Fruit fly (Drosophila melanogaster) whole organism, wandering third instar larva: ENCODE results near the gene wapl.

ENCODE experiments used
- Myc ChIP-seq: fragments of >200 bp; optimal IDR thresholded peaks from 2 replicates; lab custom pipeline; 2017
- dmrt93B ChIP-seq: fragments of 200-800 bp; sonication (Bioruptor generic); optimal IDR thresholded peaks from 2 replicates; lab custom pipeline; 2018; ENCODE audit warnings: missing biosample characterization, mild to moderate bottlenecking, missing genetic modification characterization
- fru ChIP-seq: fragments of 200-800 bp; sonication (Bioruptor generic); optimal IDR thresholded peaks from 3 replicates; lab custom pipeline; 2016; ENCODE audit warnings: missing biosample characterization, mild to moderate bottlenecking, missing genetic modification characterization
- h ChIP-seq: fragments of 200-800 bp; sonication (Bioruptor generic); optimal IDR thresholded peaks from 3 replicates; lab custom pipeline; 2016; ENCODE audit warnings: missing biosample characterization, mild to moderate bottlenecking, missing genetic modification characterization
- pan ChIP-seq: fragments of >200 bp; optimal IDR thresholded peaks from 2 replicates; lab custom pipeline; 2017
- psq ChIP-seq: fragments of 200-800 bp; sonication (Bioruptor generic); optimal IDR thresholded peaks from 3 replicates; lab custom pipeline; 2017; ENCODE audit warnings: missing biosample characterization, mild to moderate bottlenecking, missing genetic modification characterization, moderate library complexity
- sage ChIP-seq: fragments of 200-800 bp; sonication (Bioruptor generic); optimal IDR thresholded peaks from 2 replicates; lab custom pipeline; 2016; ENCODE audit warnings: missing biosample characterization, mild to moderate bottlenecking, missing genetic modification characterization

dm6 chrX:2175265-2175795, 16.5 kb upstream of the wapl start, which contains the start of gene Cyp4d14:
- TF ChIP-seq dmrt93B (no peak), pan (lab: Kevin White, UChicago) (no peak), h (GFP tag; lab: Kevin White, UChicago) (no peak), sage (no peak), Myc (lab: Kevin White, UChicago) (no peak), fru (no peak), psq (GFP tag; lab: Kevin White, UChicago) (no peak)
